Worm (Caenorhabditis elegans) whole organism, dauer: ENCODE results near the gene Y50D4A.1.

Source experiments
- unc-62 ChIP-seq: sonication (generic microtip); optimal IDR thresholded peaks from 2 replicates; lab custom pipeline; 2017; ENCODE audit warnings: missing biosample characterization, missing genetic modification reagents, missing genetic modification characterization

Y50D4A.1 gene

ce11 chrV:1227756-1228665 is 20.3 kb downstream of the Y50D4A.1 start:
- TF ChIP-seq unc-62 (GFP tag; lab: Kevin White, UChicago), result no peak

- TF ChIP-seq unc-62 (GFP tag; lab: Kevin White, UChicago), result no peak
Observed at ce11 chrV:1228884-1229662, 21.4 kb downstream of the Y50D4A.1 start.

ce11 chrV:1230540-1230939 is 22.9 kb downstream of the Y50D4A.1 start:
- TF ChIP-seq unc-62 (GFP tag; lab: Kevin White, UChicago), result no peak

ce11 chrV:1232574-1232973 is 24.9 kb downstream of the Y50D4A.1 start:
- no peak for TF ChIP-seq unc-62 (GFP tag; lab: Kevin White, UChicago)

- TF ChIP-seq unc-62 (GFP tag; lab: Kevin White, UChicago), result no peak
Observed at ce11 chrV:1235355-1235754, 27.7 kb downstream of the Y50D4A.1 start, which contains the start of gene madd-2. TSS of gene madd-2 (minus strand) at chrV:1235455.

- TF ChIP-seq unc-62 (GFP tag; lab: Kevin White, UChicago), result no peak
Observed at ce11 chrV:1236333-1237068, 28.8 kb downstream of the Y50D4A.1 start.

- TF ChIP-seq unc-62 (GFP tag; lab: Kevin White, UChicago), result no peak
Observed at ce11 chrV:1242432-1242831, 34.7 kb downstream of the Y50D4A.1 start.

ce11 chrV:1243011-1243410 is 35.3 kb downstream of the Y50D4A.1 start:
- no peak for TF ChIP-seq unc-62 (GFP tag; lab: Kevin White, UChicago)

- no peak for TF ChIP-seq unc-62 (GFP tag; lab: Kevin White, UChicago)
Observed at ce11 chrV:1244021-1244708, 36.5 kb downstream of the Y50D4A.1 start.

- no peak for TF ChIP-seq unc-62 (GFP tag; lab: Kevin White, UChicago)
Observed at ce11 chrV:1252794-1253193, 45.1 kb downstream of the Y50D4A.1 start.

ce11 chrV:1260042-1260441 is 52.4 kb downstream of the Y50D4A.1 start, which contains the start of gene C39F7.1:
TSS of gene C39F7.1 (plus strand) at chrV:1260342.
- TF ChIP-seq unc-62 (GFP tag; lab: Kevin White, UChicago), result no peak

ce11 chrV:1262036-1262435 is 54.3 kb downstream of the Y50D4A.1 start:
- TF ChIP-seq unc-62 (GFP tag; lab: Kevin White, UChicago), result no peak

ce11 chrV:1263078-1263732 is 55.5 kb downstream of the Y50D4A.1 start:
- TF ChIP-seq unc-62 (GFP tag; lab: Kevin White, UChicago), result no peak
